Worm (Caenorhabditis elegans): ENCODE results near the gene sra-33.

DNA sequence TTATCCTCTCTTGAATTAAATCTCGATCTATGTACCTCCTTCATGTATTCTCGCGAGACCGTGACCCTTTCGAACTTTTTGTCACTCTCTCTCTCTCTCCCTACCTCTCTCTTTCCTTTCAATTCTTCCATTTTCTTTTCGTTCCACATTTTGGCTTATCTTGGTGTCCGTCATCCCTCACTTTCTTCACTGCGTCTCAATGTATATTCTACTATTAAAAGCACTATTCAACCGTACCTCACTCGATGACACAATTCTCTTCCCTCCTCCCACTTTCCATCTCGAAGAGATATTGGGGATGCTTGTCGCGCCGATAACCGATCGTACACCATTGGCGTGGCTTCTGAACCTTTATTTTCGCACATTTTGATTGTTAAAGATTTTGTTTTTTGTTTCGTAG is 26.4 kb downstream of the sra-33 start:
- no peak for TF ChIP-seq nhr-25 (tag; optimal IDR thresholded peaks at IDR 0.05)
- no peak for TF ChIP-seq mab-5 (tag; optimal IDR thresholded peaks at IDR 0.05)
- no peak for TF ChIP-seq ceh-82 (tag; optimal IDR thresholded peaks at IDR 0.05)

Data from whole organism, L2 larva.